Fruit fly (Drosophila melanogaster): ENCODE measurements around the gene CG14147.

CG14147 gene

dm6 chr3L:10965731-10966647, 6.5 kb upstream of the CG14147 start:
- TF ChIP-seq topi (GFP tag; optimal IDR thresholded peaks at IDR 0.05): peak; percentile 82
- peak; percentile 85 for TF ChIP-seq OdsH (GFP tag; optimal IDR thresholded peaks at IDR 0.05)
- TF ChIP-seq CG32006 (GFP tag; optimal IDR thresholded peaks at IDR 0.05): peak; percentile 27
- peak; percentile 86 for TF ChIP-seq Met (GFP tag; optimal IDR thresholded peaks at IDR 0.05)
- TF ChIP-seq pdm3 (GFP tag; optimal IDR thresholded peaks at IDR 0.05): peak; percentile 88
- TF ChIP-seq ss (GFP tag; optimal IDR thresholded peaks at IDR 0.05): peak; percentile 55 to 83
- peak; percentile 65 for TF ChIP-seq fd59A (GFP tag; optimal IDR thresholded peaks at IDR 0.05)
- TF ChIP-seq eg (GFP tag; IDR thresholded peaks at IDR 0.05): peak; percentile 65
- 0 out of 2 replicates have a peak, but pooled peaks have one; percentile 17 for TF ChIP-seq Gug (GFP tag; IDR thresholded peaks at IDR 0.05)
- peak; percentile 44; the same call in 1 of the 2 replicates for TF ChIP-seq CG11294 (GFP tag; IDR thresholded peaks at IDR 0.05)
- 0 out of 2 replicates have a peak, but pooled peaks have one; percentile 33 for TF ChIP-seq CG15336 (GFP tag; IDR thresholded peaks at IDR 0.05)
- peak; percentile 84 for TF ChIP-seq Sox15 (GFP tag; optimal IDR thresholded peaks at IDR 0.05)
- peak; percentile 47 for TF ChIP-seq vri (GFP tag; optimal IDR thresholded peaks at IDR 0.05)
- TF ChIP-seq Sox14 (GFP tag; optimal IDR thresholded peaks at IDR 0.05): peak; percentile 80
- peak; percentile 77 for TF ChIP-seq net (GFP tag; optimal IDR thresholded peaks at IDR 0.05)
- no peak for TF ChIP-seq fd85E (GFP tag; optimal IDR thresholded peaks at IDR 0.05)
- TF ChIP-seq CG8319 (GFP tag; optimal IDR thresholded peaks at IDR 0.05): peak; percentile 58
- TF ChIP-seq svp (GFP tag): peak; percentile 93
- TF ChIP-seq lz (GFP tag; optimal IDR thresholded peaks at IDR 0.05): peak; percentile 82
- TF ChIP-seq CG6808 (GFP tag; optimal IDR thresholded peaks at IDR 0.05): peak; percentile 62
- TF ChIP-seq CG9139 (GFP tag; optimal IDR thresholded peaks at IDR 0.05): peak; percentile 32
- TF ChIP-seq Lpt (GFP tag; optimal IDR thresholded peaks at IDR 0.05): peak; percentile 7
- TF ChIP-seq CG11762 (GFP tag; optimal IDR thresholded peaks at IDR 0.05; ENCODE audit: insufficient read depth): peak; percentile 60
- peak; percentile 74 for TF ChIP-seq Ets21C (GFP tag; optimal IDR thresholded peaks at IDR 0.05)
- TF ChIP-seq CG3032 (tag; optimal IDR thresholded peaks at IDR 0.05): peak; percentile 67
- TF ChIP-seq achi (GFP tag; optimal IDR thresholded peaks at IDR 0.05): peak; percentile 77
- peak; percentile 63 for TF ChIP-seq CG10631 (GFP tag; optimal IDR thresholded peaks at IDR 0.05)
- TF ChIP-seq CG8119 (GFP tag; IDR thresholded peaks at IDR 0.05): peak; percentile 57
- TF ChIP-seq CG16779 (tag; optimal IDR thresholded peaks at IDR 0.05): peak; percentile 48
- TF ChIP-seq fkh (GFP tag; optimal IDR thresholded peaks at IDR 0.05): no peak
- peak; percentile 26 for TF ChIP-seq CG6276 (GFP tag; optimal IDR thresholded peaks at IDR 0.05)
- TF ChIP-seq acj6 (GFP tag; optimal IDR thresholded peaks at IDR 0.05): peak; percentile 83
- TF ChIP-seq Smox (GFP tag; optimal IDR thresholded peaks at IDR 0.05): peak; percentile 80
- TF ChIP-seq Eip75B (GFP tag; optimal IDR thresholded peaks at IDR 0.05): peak; percentile 83
- peak; percentile 87 for TF ChIP-seq CG34406 (GFP tag; optimal IDR thresholded peaks at IDR 0.05)
- TF ChIP-seq dac (GFP tag; optimal IDR thresholded peaks at IDR 0.05): no peak
- peak; percentile 43 for TF ChIP-seq Eip93F (GFP tag; optimal IDR thresholded peaks at IDR 0.05)
- TF ChIP-seq Ets96B (tag; optimal IDR thresholded peaks at IDR 0.05): peak; percentile 74
- TF ChIP-seq dsx (GFP tag; optimal IDR thresholded peaks at IDR 0.05; ENCODE audit: poor library complexity, severe bottlenecking): peak; percentile 76
- peak; percentile 35 for TF ChIP-seq Blimp-1 (GFP tag; optimal IDR thresholded peaks at IDR 0.05)
- peak; percentile 87 for TF ChIP-seq Sox102F (GFP tag; optimal IDR thresholded peaks at IDR 0.05)
- TF ChIP-seq CG11902 (GFP tag; optimal IDR thresholded peaks at IDR 0.05): peak; percentile 83
- peak; percentile 75 for TF ChIP-seq CG1621 (tag; optimal IDR thresholded peaks at IDR 0.05)
- no peak for TF ChIP-seq Hr38 (GFP tag; optimal IDR thresholded peaks at IDR 0.05)
- peak; percentile 78 for TF ChIP-seq cyc (GFP tag; optimal IDR thresholded peaks at IDR 0.05)
- TF ChIP-seq spab (GFP tag; optimal IDR thresholded peaks at IDR 0.05): peak; percentile 69
- peak; percentile 55 for TF ChIP-seq Hr4 (GFP tag; optimal IDR thresholded peaks at IDR 0.05)
- peak; percentile 68 for TF ChIP-seq CG6854 (GFP tag; optimal IDR thresholded peaks at IDR 0.05)
- TF ChIP-seq salr (GFP tag; optimal IDR thresholded peaks at IDR 0.05): peak; percentile 30 to 69

Data from whole organism, prepupa.